Worm (Caenorhabditis elegans) whole organism, mixed stage, embryonic: ENCODE data around the gene Y47D7A.6.

ENCODE experiments used
- bed-3 ChIP-seq: fragments of 200-800 bp; sonication (Bioruptor generic); optimal IDR thresholded peaks from 3 replicates; lab custom pipeline; 2018; ENCODE audit warnings: mild to moderate bottlenecking, missing genetic modification characterization, moderate library complexity, missing compliant biosample characterization
- ces-1 ChIP-seq: fragments of 150-350 bp; optimal IDR thresholded peaks from 2 replicates; lab custom pipeline; 2014; ENCODE audit warnings: missing biosample characterization, missing genetic modification reagents, missing genetic modification characterization
- lin-13 ChIP-seq: fragments of 150-350 bp; optimal IDR thresholded peaks from 2 replicates; lab custom pipeline; 2014; ENCODE audit warnings: missing biosample characterization, missing genetic modification characterization
- lin-32 ChIP-seq: fragments of 200-800 bp; sonication (Bioruptor generic); optimal IDR thresholded peaks from 2 replicates; lab custom pipeline; 2018; ENCODE audit warnings: mild to moderate bottlenecking, missing genetic modification characterization, missing compliant biosample characterization
- nhr-237 ChIP-seq: fragments of 150-350 bp; optimal IDR thresholded peaks from 2 replicates; lab custom pipeline; 2014; ENCODE audit warnings: missing biosample characterization, missing genetic modification characterization
- nhr-76 ChIP-seq: sonication (generic microtip); optimal IDR thresholded peaks from 2 replicates; lab custom pipeline; 2017; ENCODE audit warnings: missing biosample characterization, missing genetic modification characterization
- pha-4 ChIP-seq: fragments of 150-350 bp; optimal IDR thresholded peaks from 2 replicates; lab custom pipeline; 2018; ENCODE audit warnings: missing biosample characterization, missing genetic modification reagents, missing genetic modification characterization
- ztf-11 ChIP-seq: fragments of 150-350 bp; optimal IDR thresholded peaks from 2 replicates; lab custom pipeline; 2014; ENCODE audit warnings: missing biosample characterization, missing genetic modification characterization

- no peak for TF ChIP-seq ztf-11 (tag; lab: Kevin White, UChicago)
- no peak for TF ChIP-seq lin-32 (GFP tag; lab: Kevin White, UChicago)
- TF ChIP-seq lin-13 (tag; lab: Kevin White, UChicago): no peak
- no peak for TF ChIP-seq nhr-76 (tag; lab: Kevin White, UChicago)
- no peak for TF ChIP-seq pha-4 (tag; lab: Kevin White, UChicago)
- TF ChIP-seq nhr-237: no peak
- TF ChIP-seq ces-1: no peak
- no peak for TF ChIP-seq bed-3 (GFP tag; lab: Kevin White, UChicago)
Observed at ce11 chrV:4386173-4386572, 31.8 kb downstream of the Y47D7A.6 start, which contains the start of gene F13A2.10.
